Fruit fly (Drosophila melanogaster) Kc167 (cell line): ENCODE data around the gene CG14115.

Source experiments
- Myc ChIP-seq: fragments of >200 bp; optimal IDR thresholded peaks from 2 replicates; lab custom pipeline; 2017; ENCODE audit warnings: missing external identifiers
- h ChIP-seq: fragments of >200 bp; optimal IDR thresholded peaks from 3 replicates; lab custom pipeline; 2018; ENCODE audit warnings: missing external identifiers
- psq ChIP-seq: fragments of >200 bp; optimal IDR thresholded peaks from 2 replicates; lab custom pipeline; 2017; ENCODE audit warnings: missing external identifiers

- no peak for TF ChIP-seq h (lab: Kevin White, UChicago)
- TF ChIP-seq psq (lab: Kevin White, UChicago), result no peak
- TF ChIP-seq Myc (lab: Kevin White, UChicago), result no peak
Observed at dm6 chr3L:13058429-13058828, 2.8 kb downstream of the CG14115 start.
